Worm (Caenorhabditis elegans): ENCODE data around the gene cest-3.

Gene cest-3

DNA sequence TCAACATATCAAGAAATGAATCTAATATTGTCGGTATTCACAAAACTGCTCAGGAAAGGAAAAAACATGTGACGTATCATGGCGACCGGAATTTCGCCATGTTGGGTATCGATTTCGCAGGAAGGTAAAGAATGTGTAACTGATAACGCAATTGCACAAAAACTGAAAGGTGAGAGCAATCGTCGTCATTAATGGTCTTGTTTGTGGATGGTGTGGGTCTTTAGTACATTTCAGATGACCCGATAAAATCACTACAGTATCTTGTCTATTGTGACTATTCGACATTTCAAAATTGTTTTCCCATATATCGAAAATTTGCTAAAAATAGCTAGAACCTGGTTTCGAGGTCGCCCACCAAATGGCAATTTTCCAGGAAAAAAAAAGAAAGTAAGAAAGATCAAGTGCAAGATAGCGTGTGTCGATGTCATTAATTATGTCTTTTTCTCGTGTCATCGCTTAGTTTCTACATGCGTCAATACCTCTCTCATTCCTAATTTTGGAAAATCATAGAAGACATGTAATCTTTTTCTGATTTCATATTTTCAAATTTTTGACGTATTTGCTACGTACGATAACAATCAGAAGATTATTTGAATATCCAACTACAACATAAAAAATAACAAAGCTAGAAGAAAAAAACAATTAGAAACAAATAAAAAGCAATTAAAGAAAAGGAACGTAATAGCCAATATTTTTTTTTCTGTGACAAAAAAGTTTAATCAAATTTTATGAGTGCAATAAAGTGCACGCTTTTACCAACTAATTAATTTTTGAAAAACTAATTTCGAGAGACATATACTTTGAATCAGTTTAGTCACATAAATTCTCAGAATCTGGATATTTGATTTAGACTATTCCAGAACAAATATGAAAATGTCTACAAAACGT, 31.1 kb upstream of the cest-3 start:
- TF ChIP-seq fkh-10 (GFP tag; optimal IDR thresholded peaks at IDR 0.05) (no peak), unc-30 (tag; optimal IDR thresholded peaks at IDR 0.05) (no peak), irx-1 (tag; optimal IDR thresholded peaks at IDR 0.05) (peak; percentile 22), aha-1 (tag; optimal IDR thresholded peaks at IDR 0.05) (no peak), ceh-63 (GFP tag; optimal IDR thresholded peaks at IDR 0.05) (peak; percentile 71), nhr-85 (tag) (peak; percentile 79), C34B4.2 (tag; optimal IDR thresholded peaks at IDR 0.05) (no peak), mab-9 (GFP tag; IDR thresholded peaks at IDR 0.05) (no peak), ceh-8 (GFP tag; optimal IDR thresholded peaks at IDR 0.05) (no peak), lir-3 (tag; optimal IDR thresholded peaks at IDR 0.05; ENCODE audit: poor library complexity) (no peak), efl-1 (optimal IDR thresholded peaks at IDR 0.05) (no peak), efl-1 (GFP tag; optimal IDR thresholded peaks at IDR 0.05 in 1 of 2) (peak in 1 of 2 experiments; percentile 59), mep-1 (tag; optimal IDR thresholded peaks at IDR 0.05) (no peak), fkh-4 (tag; optimal IDR thresholded peaks at IDR 0.05; ENCODE audit: borderline replicate concordance) (no peak), hlh-17 (GFP tag; optimal IDR thresholded peaks at IDR 0.05; ENCODE audit: borderline replicate concordance) (no peak), xbp-1 (tag; optimal IDR thresholded peaks at IDR 0.05) (no peak), elt-3 (tag; optimal IDR thresholded peaks at IDR 0.05) (no peak), aly-2 (tag; optimal IDR thresholded peaks at IDR 0.05) (no peak), lin-13 (GFP tag; optimal IDR thresholded peaks at IDR 0.05) (no peak), tlp-1 (tag; optimal IDR thresholded peaks at IDR 0.05) (no peak), unc-62 (GFP tag; optimal IDR thresholded peaks at IDR 0.05) (no peak), nhr-237 (tag; optimal IDR thresholded peaks at IDR 0.05) (no peak), skn-1 (tag; optimal IDR thresholded peaks at IDR 0.05) (no peak), mdl-1 (tag; optimal IDR thresholded peaks at IDR 0.05) (no peak), lsy-2 (tag; optimal IDR thresholded peaks at IDR 0.05) (peak in 1 of 2 experiments; percentile 22), F16B12.6 (tag; optimal IDR thresholded peaks at IDR 0.05) (no peak), fkh-8 (tag; optimal IDR thresholded peaks at IDR 0.05) (peak; percentile 61), lin-39 (tag; optimal IDR thresholded peaks at IDR 0.05) (peak; percentile 32), ztf-11 (tag; optimal IDR thresholded peaks at IDR 0.05) (no peak), ces-1 (GFP tag; optimal IDR thresholded peaks at IDR 0.05) (no peak), snpc-4 (tag; optimal IDR thresholded peaks at IDR 0.05) (no peak), nhr-76 (tag; optimal IDR thresholded peaks at IDR 0.05) (no peak), lin-15B (tag; optimal IDR thresholded peaks at IDR 0.05) (no peak), pqm-1 (tag; optimal IDR thresholded peaks at IDR 0.05) (peak; percentile 25), sup-37 (GFP tag; optimal IDR thresholded peaks at IDR 0.05) (no peak), alr-1 (tag; optimal IDR thresholded peaks at IDR 0.05; ENCODE audit: borderline replicate concordance) (no peak), lin-35 (GFP tag; optimal IDR thresholded peaks at IDR 0.05) (no peak), nhr-47 (tag; optimal IDR thresholded peaks at IDR 0.05) (peak; percentile 49), ztf-4 (tag; optimal IDR thresholded peaks at IDR 0.05) (no peak), blmp-1 (tag; optimal IDR thresholded peaks at IDR 0.05) (peak; percentile 40), sptf-1 (tag; optimal IDR thresholded peaks at IDR 0.05) (no peak), unc-98 (GFP tag; IDR thresholded peaks at IDR 0.05) (no peak), rnt-1 (tag; optimal IDR thresholded peaks at IDR 0.05) (no peak), grh-1 (GFP tag; IDR thresholded peaks at IDR 0.05) (no peak), nhr-84 (tag; optimal IDR thresholded peaks at IDR 0.05) (no peak), nhr-19 (GFP tag; conservative IDR thresholded peaks at IDR 0.05) (no peak), zag-1 (tag; optimal IDR thresholded peaks at IDR 0.05) (no peak), swsn-7 (tag; optimal IDR thresholded peaks at IDR 0.05) (no peak), lin-14 (GFP tag; optimal IDR thresholded peaks at IDR 0.05) (peak; percentile 51), efl-3 (GFP tag; optimal IDR thresholded peaks at IDR 0.05) (no peak), sox-4 (tag; optimal IDR thresholded peaks at IDR 0.05) (no peak), tbx-2 (tag; optimal IDR thresholded peaks at IDR 0.05) (no peak)
